Worm (Caenorhabditis elegans) whole organism, early embryonic: Measurements from ENCODE around the gene twf-2.

Experiments used
- hmg-4 ChIP-seq: fragments of 200-800 bp; sonication (Bioruptor generic); optimal IDR thresholded peaks from 2 replicates; lab custom pipeline; 2018; ENCODE audit warnings: mild to moderate bottlenecking, missing genetic modification characterization, missing compliant biosample characterization
- hnd-1 ChIP-seq: sonication (generic microtip); optimal IDR thresholded peaks from 2 replicates; lab custom pipeline; 2016; ENCODE audit warnings: missing genetic modification characterization, missing compliant biosample characterization

DNA sequence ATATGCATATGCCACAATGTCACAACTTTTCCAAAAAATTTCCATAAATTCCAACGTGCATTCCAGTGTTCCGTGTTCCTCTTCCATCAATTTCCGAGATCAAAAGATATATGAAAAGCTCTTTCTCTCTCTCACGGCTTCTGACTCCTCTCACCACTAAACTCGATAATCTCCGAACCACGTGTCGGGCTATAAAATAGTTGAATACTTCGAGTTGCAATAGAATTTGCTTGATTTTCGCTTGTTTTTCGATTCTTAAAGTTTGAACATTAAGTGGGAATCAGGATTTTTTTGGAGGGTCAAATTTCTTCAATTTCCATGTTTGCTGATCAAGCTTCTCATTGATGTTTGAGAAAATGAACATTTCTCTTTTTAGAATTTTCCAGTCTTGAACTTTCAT is 39.3 kb downstream of the twf-2 start:
- no peak for TF ChIP-seq hnd-1 (tag; lab: Kevin White, UChicago)
- TF ChIP-seq hmg-4 (GFP tag; lab: Kevin White, UChicago): no peak
